Worm (Caenorhabditis elegans) whole organism, mixed stage, embryonic: ENCODE measurements around the gene C06C3.7.

Experiments used
- elt-1 ChIP-seq: sonication (generic microtip); optimal IDR thresholded peaks from 2 replicates; lab custom pipeline; 2017; ENCODE audit warnings: missing genetic modification characterization, mild to moderate bottlenecking, missing compliant biosample characterization, antibody characterized with exemption, moderate library complexity, borderline replicate concordance; ENCODE audit not compliant: insufficient read depth
- mep-1 ChIP-seq: fragments of 150-350 bp; optimal IDR thresholded peaks from 2 replicates; lab custom pipeline; 2017; ENCODE audit warnings: missing biosample characterization, missing genetic modification reagents, missing genetic modification characterization, inconsistent platforms
- nhr-237 ChIP-seq: fragments of 150-350 bp; optimal IDR thresholded peaks from 2 replicates; lab custom pipeline; 2014; ENCODE audit warnings: missing biosample characterization, missing genetic modification characterization
- nhr-28 ChIP-seq: fragments of 150-350 bp; optimal IDR thresholded peaks from 2 replicates; lab custom pipeline; 2014; ENCODE audit warnings: missing biosample characterization, missing genetic modification characterization
- snpc-4 ChIP-seq: fragments of 150-350 bp; optimal IDR thresholded peaks from 2 replicates; lab custom pipeline; 2014; ENCODE audit warnings: missing biosample characterization, missing genetic modification characterization
- zip-8 ChIP-seq: fragments of 150-350 bp; optimal IDR thresholded peaks from 2 replicates; lab custom pipeline; 2014; ENCODE audit warnings: missing biosample characterization, missing genetic modification characterization
- ztf-11 ChIP-seq: fragments of 150-350 bp; optimal IDR thresholded peaks from 2 replicates; lab custom pipeline; 2014; ENCODE audit warnings: missing biosample characterization, missing genetic modification characterization

ce11 chrII:9421969-9422368 lies 36.6 kb downstream of the C06C3.7 start, which contains the start of gene M176.11:
- TF ChIP-seq zip-8 (tag; lab: Kevin White, UChicago): no peak
- no peak for TF ChIP-seq ztf-11
- no peak for TF ChIP-seq nhr-237 (tag; lab: Kevin White, UChicago)
- TF ChIP-seq elt-1 (tag; lab: Kevin White, UChicago): no peak
- TF ChIP-seq snpc-4 (tag; lab: Kevin White, UChicago): no peak
- no peak for TF ChIP-seq nhr-28 (tag; lab: Kevin White, UChicago)
- no peak for TF ChIP-seq mep-1 (tag; lab: Kevin White, UChicago)
